Worm (Caenorhabditis elegans) whole organism, L4 larva: Measurements from ENCODE around the gene F11A5.18.

Source experiments
- D1046.2 ChIP-seq: fragments of 200-800 bp; sonication (Bioruptor generic); IDR thresholded peaks from 2 replicates; pipeline ENCODE4 v1.3.6; 2022; ENCODE audit warnings: missing genetic modification characterization, missing compliant biosample characterization
- F49E8.2 ChIP-seq: sonication (generic microtip); optimal IDR thresholded peaks from 2 replicates; lab custom pipeline; 2016; ENCODE audit warnings: missing compliant biosample characterization, mild to moderate bottlenecking, missing genetic modification characterization, borderline replicate concordance
- R02D3.7 ChIP-seq: fragments of 150-350 bp; sonication (generic microtip); optimal IDR thresholded peaks from 3 replicates; lab custom pipeline; 2014; ENCODE audit warnings: missing biosample characterization, missing genetic modification characterization
- T20F7.1 ChIP-seq: fragments of 200-800 bp; sonication (Bioruptor generic); optimal IDR thresholded peaks from 2 replicates; lab custom pipeline; 2018; ENCODE audit warnings: mild to moderate bottlenecking, missing genetic modification characterization, missing compliant biosample characterization
- T26A8.4 ChIP-seq: fragments of 200-800 bp; sonication (Bioruptor generic); IDR thresholded peaks from 2 replicates; pipeline ENCODE4 v1.3.6; 2022; ENCODE audit warnings: missing genetic modification characterization, missing compliant biosample characterization
- Y5F2A.4 ChIP-seq: fragments of 200-800 bp; sonication (Bioruptor generic); optimal IDR thresholded peaks from 2 replicates; lab custom pipeline; 2018; ENCODE audit warnings: mild to moderate bottlenecking, missing genetic modification characterization, missing compliant biosample characterization
- ZK337.2 ChIP-seq: fragments of 200-800 bp; sonication (Bioruptor generic); IDR thresholded peaks from 2 replicates; pipeline ENCODE4 v1.3.6; 2022; ENCODE audit warnings: missing genetic modification reagents, missing genetic modification characterization, missing compliant biosample characterization
- ZK546.5 ChIP-seq, 2 experiments: sonication (generic microtip); optimal IDR thresholded peaks; 2 replicates each; lab custom pipeline; 2017; ENCODE audit warnings: missing biosample characterization in 2 of 2, missing genetic modification characterization in 2 of 2
- aly-2 ChIP-seq: sonication (generic microtip); optimal IDR thresholded peaks from 2 replicates; lab custom pipeline; 2018; ENCODE audit warnings: missing biosample characterization, missing genetic modification characterization
- arid-1 ChIP-seq: fragments of 200-800 bp; sonication (Bioruptor generic); conservative IDR thresholded peaks from 2 replicates; pipeline ENCODE4 v1.3.6; 2022; ENCODE audit warnings: missing genetic modification reagents, missing genetic modification characterization, missing compliant biosample characterization
- ceh-32 ChIP-seq: sonication (generic microtip); optimal IDR thresholded peaks from 2 replicates; lab custom pipeline; 2016; ENCODE audit warnings: mild to moderate bottlenecking, missing genetic modification characterization, missing compliant biosample characterization; ENCODE audit not compliant: poor library complexity
- ceh-82 ChIP-seq: sonication (generic microtip); optimal IDR thresholded peaks from 2 replicates; lab custom pipeline; 2017; ENCODE audit warnings: missing biosample characterization, missing genetic modification characterization
- ces-1 ChIP-seq: fragments of 150-350 bp; sonication (generic microtip); optimal IDR thresholded peaks from 4 replicates; lab custom pipeline; 2014; ENCODE audit warnings: missing biosample characterization, missing genetic modification reagents, missing genetic modification characterization
- daf-12 ChIP-seq: fragments of 150-350 bp; optimal IDR thresholded peaks from 2 replicates; lab custom pipeline; 2014; ENCODE audit warnings: missing biosample characterization, missing genetic modification reagents, missing genetic modification characterization
- daf-16 ChIP-seq, 3 experiments: sonication (generic microtip); optimal IDR thresholded peaks; 2 replicates each; lab custom pipeline; 2016 to 2017; ENCODE audit warnings: missing genetic modification characterization in 3 of 3, missing genetic modification reagents in 3 of 3, mild to moderate bottlenecking in 2 of 3, missing compliant biosample characterization in 2 of 3, missing biosample characterization in 1 of 3, moderate library complexity in 1 of 3
- daf-19 ChIP-seq: fragments of 200-800 bp; sonication (Bioruptor generic); conservative IDR thresholded peaks from 2 replicates; pipeline ENCODE4 v1.3.6; 2022; ENCODE audit warnings: missing genetic modification characterization, missing compliant biosample characterization
- daf-8 ChIP-seq: fragments of 200-800 bp; sonication (Bioruptor generic); IDR thresholded peaks from 2 replicates; pipeline ENCODE4 v1.3.6; 2022; ENCODE audit warnings: missing genetic modification characterization, missing compliant biosample characterization
- dmd-6 ChIP-seq: fragments of 200-800 bp; sonication (Bioruptor generic); IDR thresholded peaks from 2 replicates; pipeline ENCODE4 v1.3.6; 2022; ENCODE audit warnings: missing genetic modification reagents, missing genetic modification characterization, missing compliant biosample characterization
- dmd-8 ChIP-seq: fragments of 200-800 bp; sonication (Bioruptor generic); IDR thresholded peaks from 2 replicates; pipeline ENCODE4 v1.3.6; 2022; ENCODE audit warnings: missing genetic modification characterization, missing compliant biosample characterization
- egl-27 ChIP-seq: sonication (generic microtip); optimal IDR thresholded peaks from 3 replicates; lab custom pipeline; 2017; ENCODE audit warnings: missing biosample characterization, missing genetic modification reagents, missing genetic modification characterization
- egl-43 ChIP-seq: fragments of 200-800 bp; sonication (Bioruptor generic); IDR thresholded peaks from 2 replicates; pipeline ENCODE4 v1.3.6; 2022; ENCODE audit warnings: missing genetic modification reagents, missing genetic modification characterization, missing compliant biosample characterization
- fkh-10 ChIP-seq: fragments of 150-350 bp; optimal IDR thresholded peaks from 2 replicates; lab custom pipeline; 2014; ENCODE audit warnings: missing biosample characterization, missing genetic modification reagents, missing genetic modification characterization
- hif-1 ChIP-seq, 2 experiments: sonication (generic microtip); optimal IDR thresholded peaks; 2 replicates each; lab custom pipeline; 2016 to 2017; ENCODE audit warnings: missing compliant biosample characterization in 2 of 2, missing genetic modification characterization in 2 of 2, missing genetic modification reagents in 2 of 2, missing genotype in 2 of 2, mild to moderate bottlenecking in 1 of 2
- hlh-30 ChIP-seq: sonication (generic microtip); optimal IDR thresholded peaks from 2 replicates; lab custom pipeline; 2017; ENCODE audit warnings: antibody characterized with exemption, mild to moderate bottlenecking, missing genetic modification characterization, missing compliant biosample characterization; ENCODE audit not compliant: insufficient read depth
- lin-1 ChIP-seq: fragments of 200-800 bp; sonication (Bioruptor generic); IDR thresholded peaks from 2 replicates; pipeline ENCODE4 v1.3.6; 2022; ENCODE audit warnings: missing genetic modification reagents, missing genetic modification characterization, missing compliant biosample characterization
- lin-15B ChIP-seq: fragments of 150-350 bp; sonication (generic microtip); optimal IDR thresholded peaks from 3 replicates; lab custom pipeline; 2014; ENCODE audit warnings: missing biosample characterization, missing genetic modification characterization
- lir-3 ChIP-seq: sonication (generic microtip); optimal IDR thresholded peaks from 2 replicates; lab custom pipeline; 2016; ENCODE audit warnings: mild to moderate bottlenecking, missing genetic modification characterization, missing compliant biosample characterization
- madf-9 ChIP-seq: fragments of 200-800 bp; sonication (Bioruptor generic); conservative IDR thresholded peaks from 2 replicates; pipeline ENCODE4 v1.3.6; 2022; ENCODE audit warnings: missing genetic modification reagents, missing genetic modification characterization, missing compliant biosample characterization
- mdl-1 ChIP-seq, 2 experiments: fragments of 150-350 bp in 1 of 2; sonication (generic microtip) in 1 of 2; optimal IDR thresholded peaks; 2 replicates each; lab custom pipeline; 2014 to 2017; ENCODE audit warnings: missing biosample characterization in 2 of 2, missing genetic modification characterization in 2 of 2
- mxl-2 ChIP-seq: fragments of 200-800 bp; sonication (Bioruptor generic); conservative IDR thresholded peaks from 2 replicates; pipeline ENCODE4 v1.3.6; 2022; ENCODE audit warnings: missing genetic modification reagents, missing genetic modification characterization, missing compliant biosample characterization
- mxl-3 ChIP-seq: fragments of 200-800 bp; sonication (Bioruptor generic); optimal IDR thresholded peaks from 2 replicates; lab custom pipeline; 2018; ENCODE audit warnings: mild to moderate bottlenecking, missing genetic modification characterization, missing compliant biosample characterization
- nhr-10 ChIP-seq: fragments of 150-350 bp; optimal IDR thresholded peaks from 2 replicates; lab custom pipeline; 2014; ENCODE audit warnings: missing biosample characterization, missing genetic modification characterization
- nhr-111 ChIP-seq: fragments of 200-800 bp; sonication (Bioruptor generic); optimal IDR thresholded peaks from 2 replicates; lab custom pipeline; 2018; ENCODE audit warnings: mild to moderate bottlenecking, missing genetic modification characterization, missing compliant biosample characterization
- nhr-25 ChIP-seq: sonication (generic microtip); optimal IDR thresholded peaks from 2 replicates; lab custom pipeline; 2017; ENCODE audit warnings: missing genetic modification characterization, mild to moderate bottlenecking, missing compliant biosample characterization, antibody characterized with exemption, moderate library complexity, borderline replicate concordance; ENCODE audit not compliant: insufficient read depth
- nhr-6 ChIP-seq: fragments of 150-350 bp; optimal IDR thresholded peaks from 2 replicates; lab custom pipeline; 2014; ENCODE audit warnings: missing biosample characterization, missing genetic modification characterization
- nhr-77 ChIP-seq: fragments of 150-350 bp; optimal IDR thresholded peaks from 2 replicates; lab custom pipeline; 2014; ENCODE audit warnings: missing biosample characterization, missing genetic modification characterization
- php-3 ChIP-seq: fragments of 200-800 bp; sonication (Bioruptor generic); IDR thresholded peaks from 2 replicates; pipeline ENCODE4 v1.3.6; 2022; ENCODE audit warnings: missing genetic modification reagents, missing genetic modification characterization, missing compliant biosample characterization
- rbr-2 ChIP-seq: sonication (generic microtip); optimal IDR thresholded peaks from 2 replicates; lab custom pipeline; 2016; ENCODE audit warnings: missing genotype, missing genetic modification characterization, missing compliant biosample characterization
- sdz-12 ChIP-seq: fragments of 200-800 bp; sonication (Bioruptor generic); optimal IDR thresholded peaks from 2 replicates; lab custom pipeline; 2018; ENCODE audit warnings: mild to moderate bottlenecking, missing genetic modification characterization, missing compliant biosample characterization
- skn-1 ChIP-seq: fragments of 150-350 bp; optimal IDR thresholded peaks from 2 replicates; lab custom pipeline; 2014; ENCODE audit warnings: missing biosample characterization, missing genetic modification characterization
- snpc-4 ChIP-seq: fragments of 150-350 bp; optimal IDR thresholded peaks from 2 replicates; lab custom pipeline; 2014; ENCODE audit warnings: missing biosample characterization, missing genetic modification characterization
- unc-130 ChIP-seq: sonication (generic microtip); optimal IDR thresholded peaks from 2 replicates; lab custom pipeline; 2016; ENCODE audit warnings: missing genetic modification reagents, missing genetic modification characterization, missing compliant biosample characterization
- unc-39 ChIP-seq: sonication (generic microtip); optimal IDR thresholded peaks from 2 replicates; lab custom pipeline; 2017; ENCODE audit warnings: missing biosample characterization, missing genetic modification characterization
- zag-1 ChIP-seq: fragments of 150-350 bp; optimal IDR thresholded peaks from 2 replicates; lab custom pipeline; 2014; ENCODE audit warnings: missing biosample characterization, missing genetic modification characterization
- zfp-2 ChIP-seq: sonication (generic microtip); optimal IDR thresholded peaks from 2 replicates; lab custom pipeline; 2016; ENCODE audit warnings: mild to moderate bottlenecking, missing genetic modification characterization, missing compliant biosample characterization
- zfp-3 ChIP-seq: fragments of 200-800 bp; sonication (Bioruptor generic); conservative IDR thresholded peaks from 2 replicates; pipeline ENCODE4 v1.3.6; 2022; ENCODE audit warnings: missing genetic modification reagents, missing genetic modification characterization, missing compliant biosample characterization

Gene F11A5.18

ce11 chrV:16246579-16246978 is 43.9 kb downstream of the F11A5.18 start, which contains the start of gene srh-95:
Gene srh-95 (plus strand): TSS chrV:16246879.
- TF ChIP-seq mdl-1 (tag; optimal IDR thresholded peaks at IDR 0.05; lab: Kevin White, UChicago) = no peak
- no peak for TF ChIP-seq snpc-4 (tag; lab: Kevin White, UChicago)
- no peak for TF ChIP-seq ces-1
- no peak for TF ChIP-seq aly-2
- no peak for TF ChIP-seq zag-1
- no peak for TF ChIP-seq fkh-10 (GFP tag; lab: Kevin White, UChicago)
- TF ChIP-seq daf-8 = no peak
- no peak for TF ChIP-seq nhr-25
- TF ChIP-seq R02D3.7 (tag; lab: Kevin White, UChicago) = no peak
- no peak for TF ChIP-seq lir-3 (tag; lab: Kevin White, UChicago)
- TF ChIP-seq nhr-77 (tag; lab: Kevin White, UChicago) = no peak
- no peak for TF ChIP-seq rbr-2
- TF ChIP-seq hlh-30 = no peak
- no peak for TF ChIP-seq D1046.2 (GFP tag; lab: Robert Waterston, UW)
- TF ChIP-seq madf-9 (GFP tag; lab: Robert Waterston, UW) = no peak
- no peak for TF ChIP-seq F49E8.2 (tag; lab: Kevin White, UChicago)
- TF ChIP-seq nhr-10 = no peak
- TF ChIP-seq arid-1 (GFP tag; lab: Robert Waterston, UW) = no peak
- no peak for TF ChIP-seq ceh-82 (tag; lab: Kevin White, UChicago)
- TF ChIP-seq mxl-2 (GFP tag; lab: Robert Waterston, UW) = no peak

ce11 chrV:16249105-16249504 is 46.4 kb downstream of the F11A5.18 start:
- TF ChIP-seq dmd-8 (GFP tag; lab: Robert Waterston, UW) = no peak
- TF ChIP-seq skn-1 = no peak
- TF ChIP-seq unc-130 (GFP tag; lab: Kevin White, UChicago) = no peak
- no peak for TF ChIP-seq sdz-12
- no peak for TF ChIP-seq lin-1 (GFP tag; lab: Robert Waterston, UW)
- no peak for TF ChIP-seq daf-19 (GFP tag; lab: Robert Waterston, UW)
- TF ChIP-seq lin-15B (tag; lab: Kevin White, UChicago) = no peak
- no peak for TF ChIP-seq ceh-82 (tag; lab: Kevin White, UChicago)
- no peak for TF ChIP-seq unc-39 (tag; lab: Kevin White, UChicago)
- no peak for TF ChIP-seq php-3 (GFP tag; lab: Robert Waterston, UW)
- no peak for TF ChIP-seq ceh-32 (tag; lab: Kevin White, UChicago)
- TF ChIP-seq T26A8.4 (GFP tag; lab: Robert Waterston, UW) = no peak
- TF ChIP-seq daf-12 (tag; lab: Kevin White, UChicago) = no peak
- no peak for TF ChIP-seq dmd-6 (GFP tag; lab: Robert Waterston, UW)
- no peak for TF ChIP-seq egl-27 (tag; lab: Kevin White, UChicago)
- TF ChIP-seq Y5F2A.4 = no peak
- no peak for TF ChIP-seq ZK546.5 (tag; optimal IDR thresholded peaks at IDR 0.05; lab: Kevin White, UChicago)
- no peak for TF ChIP-seq ZK337.2 (GFP tag; lab: Robert Waterston, UW)

- TF ChIP-seq egl-43 (no peak), T20F7.1 (GFP tag; lab: Kevin White, UChicago) (no peak), zfp-2 (tag; lab: Kevin White, UChicago) (no peak), madf-9 (GFP tag; lab: Robert Waterston, UW) (no peak), hif-1 (tag; optimal IDR thresholded peaks at IDR 0.05; lab: Kevin White, UChicago) (no peak), nhr-6 (no peak), ZK337.2 (GFP tag; lab: Robert Waterston, UW) (no peak), unc-130 (GFP tag; lab: Kevin White, UChicago) (no peak), nhr-111 (GFP tag; lab: Kevin White, UChicago) (no peak), daf-16 (GFP tag; optimal IDR thresholded peaks at IDR 0.05; lab: Kevin White, UChicago) (no peak), daf-16 (tag; optimal IDR thresholded peaks at IDR 0.05; lab: Kevin White, UChicago) (no peak), mxl-3 (GFP tag; lab: Kevin White, UChicago) (no peak), zfp-3 (GFP tag; lab: Robert Waterston, UW) (no peak)
Observed at ce11 chrV:16253687-16254086, 51.0 kb downstream of the F11A5.18 start, which contains the start of gene gcy-20. Gene gcy-20 (minus strand): TSS chrV:16253787.
